1 worm cellular context compared by ENCODE assay signal in genomic region chrX:6795843-6796521, ce11.
TF ChIP-seq lines count a peak whose summit lies in the region.

No protein-coding gene starts in this region.

TF ChIP-seq in whole organism, L1 larva, 84 proteins besides CTCF, POLR2A, EP300 and RAD21 (continued from another document):
- TF ChIP-seq unc-62 (GFP tag; optimal IDR thresholded peaks at IDR 0.05; lab: Kevin White, UChicago) (no peak), rnt-1 (tag; optimal IDR thresholded peaks at IDR 0.05; lab: Kevin White, UChicago) (no peak), nhr-47 (tag; optimal IDR thresholded peaks at IDR 0.05; lab: Kevin White, UChicago) (no peak), hlh-17 (GFP tag; optimal IDR thresholded peaks at IDR 0.05; lab: Kevin White, UChicago; ENCODE audit: borderline replicate concordance) (no peak), dpl-1 (GFP tag; optimal IDR thresholded peaks at IDR 0.05; lab: Kevin White, UChicago) (no peak), tbx-2 (tag; optimal IDR thresholded peaks at IDR 0.05; lab: Kevin White, UChicago) (peak; percentile 57), mef-2 (tag; optimal IDR thresholded peaks at IDR 0.05; lab: Kevin White, UChicago) (no peak), lin-35 (GFP tag; optimal IDR thresholded peaks at IDR 0.05; lab: Kevin White, UChicago) (no peak), ama-1 (optimal IDR thresholded peaks at IDR 0.05; lab: Kevin White, UChicago) (no peak), nhr-90 (tag; optimal IDR thresholded peaks at IDR 0.05; lab: Kevin White, UChicago; ENCODE audit: poor library complexity) (peak; percentile 21), zag-1 (tag; optimal IDR thresholded peaks at IDR 0.05; lab: Kevin White, UChicago) (no peak), nhr-71 (tag; optimal IDR thresholded peaks at IDR 0.05; lab: Kevin White, UChicago) (peak; percentile 13), nhr-20 (tag; optimal IDR thresholded peaks at IDR 0.05; lab: Kevin White, UChicago) (peak; percentile 35), aha-1 (tag; optimal IDR thresholded peaks at IDR 0.05; lab: Kevin White, UChicago) (no peak), blmp-1 (tag; optimal IDR thresholded peaks at IDR 0.05; lab: Kevin White, UChicago) (peak; percentile 81)
